Worm (Caenorhabditis elegans) whole organism, young adult: ENCODE data around the gene C26B9.1.

ENCODE experiments used
- T07F8.4 ChIP-seq: sonication (generic microtip); optimal IDR thresholded peaks from 2 replicates; lab custom pipeline; 2016; ENCODE audit warnings: mild to moderate bottlenecking, missing genetic modification characterization, moderate library complexity, missing compliant biosample characterization
- ama-1 ChIP-seq, 3 experiments: fragments of 150-350 bp in 1 of 3; sonication (generic microtip) in 2 of 3; optimal IDR thresholded peaks; 2 replicates each; lab custom pipeline; 2014 to 2018; ENCODE audit warnings: missing biosample characterization in 2 of 3, missing genetic modification characterization in 2 of 3, missing genetic modification reagents in 2 of 3
- athp-1 ChIP-seq: sonication (generic microtip); optimal IDR thresholded peaks from 2 replicates; lab custom pipeline; 2017; ENCODE audit warnings: mild to moderate bottlenecking, missing genetic modification characterization, missing compliant biosample characterization
- bed-2 ChIP-seq: fragments of 200-800 bp; sonication (Bioruptor generic); IDR thresholded peaks from 2 replicates; pipeline ENCODE4 v1.3.6; 2022; ENCODE audit warnings: missing genetic modification reagents, missing genetic modification characterization, missing compliant biosample characterization
- dpff-1 ChIP-seq: sonication (generic microtip); optimal IDR thresholded peaks from 2 replicates; lab custom pipeline; 2017; ENCODE audit warnings: mild to moderate bottlenecking, missing genetic modification characterization, missing compliant biosample characterization
- efl-1 ChIP-seq: fragments of 150-350 bp; optimal IDR thresholded peaks from 2 replicates; lab custom pipeline; 2014; ENCODE audit warnings: missing biosample characterization, missing genetic modification reagents, missing genetic modification characterization
- hlh-12 ChIP-seq: sonication (generic microtip); optimal IDR thresholded peaks from 2 replicates; lab custom pipeline; 2016; ENCODE audit warnings: missing genetic modification characterization, missing compliant biosample characterization
- rcor-1 ChIP-seq: fragments of 200-800 bp; sonication (Bioruptor generic); IDR thresholded peaks from 2 replicates; pipeline ENCODE4 v1.3.6; 2022; ENCODE audit warnings: missing genetic modification reagents, missing genetic modification characterization, missing compliant biosample characterization
- unc-62 ChIP-seq: fragments of 150-350 bp; optimal IDR thresholded peaks from 2 replicates; lab custom pipeline; 2014; ENCODE audit warnings: missing biosample characterization, missing genetic modification reagents, missing genetic modification characterization
- ztf-25 ChIP-seq: fragments of 200-800 bp; sonication (Bioruptor generic); IDR thresholded peaks from 2 replicates; pipeline ENCODE4 v1.3.6; 2022; ENCODE audit warnings: missing genetic modification reagents, missing genetic modification characterization, missing compliant biosample characterization

DNA sequence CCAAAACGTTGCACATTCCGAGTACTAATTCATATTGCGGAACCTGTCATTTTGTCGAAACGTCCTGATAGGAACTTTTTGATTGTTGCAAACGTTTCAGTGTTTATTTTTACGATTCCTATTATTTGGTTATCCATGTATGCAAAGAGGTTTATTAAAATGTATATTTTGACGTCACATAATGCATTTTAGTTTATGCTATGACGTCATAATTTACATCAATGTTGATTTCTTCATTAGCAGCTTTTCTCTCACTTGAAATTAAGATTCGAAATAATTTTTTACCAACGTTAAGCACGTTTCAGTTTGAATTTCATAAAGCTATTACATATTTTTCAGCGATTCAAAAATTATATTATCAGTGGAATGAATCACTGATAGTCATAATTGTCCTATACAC is 22.2 kb downstream of the C26B9.1 start:
- TF ChIP-seq unc-62 (GFP tag; lab: Kevin White, UChicago) (no peak), bed-2 (GFP tag; lab: Robert Waterston, UW) (no peak), T07F8.4 (tag; lab: Kevin White, UChicago) (no peak), athp-1 (tag; lab: Kevin White, UChicago) (no peak), efl-1 (no peak), hlh-12 (tag; lab: Kevin White, UChicago) (no peak), ztf-25 (GFP tag; lab: Robert Waterston, UW) (no peak), ama-1 (optimal IDR thresholded peaks at IDR 0.05; lab: Kevin White, UChicago) (no peak), ama-1 (GFP tag; optimal IDR thresholded peaks at IDR 0.05; lab: Kevin White, UChicago) (no peak), rcor-1 (no peak), dpff-1 (no peak)
